Worm (Caenorhabditis elegans) whole organism, midembryonic: ENCODE measurements around the gene pgp-6.

Experiments used
- T22C8.4 ChIP-seq: fragments of 200-800 bp; sonication (Bioruptor generic); IDR thresholded peaks from 2 replicates; pipeline ENCODE4 v1.3.6; 2022; ENCODE audit warnings: missing genetic modification characterization, missing compliant biosample characterization
- cog-1 ChIP-seq: sonication (generic microtip); optimal IDR thresholded peaks from 2 replicates; lab custom pipeline; 2016; ENCODE audit warnings: missing genetic modification characterization, missing compliant biosample characterization
- flt-1 ChIP-seq: fragments of 200-800 bp; sonication (Bioruptor generic); IDR thresholded peaks from 2 replicates; pipeline ENCODE4 v1.3.6; 2022; ENCODE audit warnings: missing genetic modification characterization, missing compliant biosample characterization
- klf-2 ChIP-seq: fragments of 200-800 bp; sonication (Bioruptor generic); conservative IDR thresholded peaks from 2 replicates; pipeline ENCODE4 v1.3.6; 2022; ENCODE audit warnings: missing genetic modification reagents, missing genetic modification characterization, missing compliant biosample characterization
- med-1 ChIP-seq: sonication (generic microtip); optimal IDR thresholded peaks from 2 replicates; lab custom pipeline; 2017; ENCODE audit warnings: missing genetic modification characterization, mild to moderate bottlenecking, missing compliant biosample characterization, antibody characterized with exemption, missing genetic modification reagents; ENCODE audit not compliant: insufficient read depth
- ref-1 ChIP-seq: fragments of 200-800 bp; sonication (Bioruptor generic); conservative IDR thresholded peaks from 2 replicates; pipeline ENCODE4 v1.3.6; 2022; ENCODE audit warnings: missing genetic modification reagents, missing genetic modification characterization, missing compliant biosample characterization
- tab-1 ChIP-seq: fragments of 200-800 bp; sonication (Bioruptor generic); IDR thresholded peaks from 2 replicates; pipeline ENCODE4 v1.3.6; 2022; ENCODE audit warnings: missing genetic modification characterization, missing compliant biosample characterization
- ztf-23 ChIP-seq: fragments of 200-800 bp; sonication (Bioruptor generic); IDR thresholded peaks from 2 replicates; pipeline ENCODE4 v1.3.6; 2022; ENCODE audit warnings: missing genetic modification reagents, missing genetic modification characterization, missing compliant biosample characterization
- ztf-29 ChIP-seq: fragments of 200-800 bp; sonication (Bioruptor generic); IDR thresholded peaks from 2 replicates; pipeline ENCODE4 v1.3.6; 2022; ENCODE audit warnings: missing genetic modification reagents, missing genetic modification characterization, missing compliant biosample characterization

Gene pgp-6

ce11 chrX:10885872-10886271 is 8.6 kb upstream of the pgp-6 start, which contains the start of gene T21E8.5:
T21E8.5 (plus strand) TSS chrX:10886172.
- no peak for TF ChIP-seq T22C8.4 (GFP tag; lab: Robert Waterston, UW)

ce11 chrX:10883203-10883602 is 6.0 kb upstream of the pgp-6 start, which contains the start of gene T21E8.7:
T21E8.7 (plus strand) TSS chrX:10883503.
- TF ChIP-seq ztf-23 (GFP tag; lab: Robert Waterston, UW) = no peak
- TF ChIP-seq med-1 (GFP tag; lab: Kevin White, UChicago) = no peak
- TF ChIP-seq ztf-29 = no peak
- TF ChIP-seq flt-1 = no peak
- TF ChIP-seq T22C8.4 (GFP tag; lab: Robert Waterston, UW) = no peak
- TF ChIP-seq tab-1 (GFP tag; lab: Robert Waterston, UW) = no peak
- TF ChIP-seq cog-1 (tag; lab: Kevin White, UChicago) = no peak
- TF ChIP-seq klf-2 (GFP tag; lab: Robert Waterston, UW) = no peak
- no peak for TF ChIP-seq ref-1 (GFP tag; lab: Robert Waterston, UW)

- TF ChIP-seq ztf-29 (no peak), klf-2 (GFP tag; lab: Robert Waterston, UW) (no peak), ztf-23 (GFP tag; lab: Robert Waterston, UW) (no peak), tab-1 (GFP tag; lab: Robert Waterston, UW) (no peak), flt-1 (no peak), cog-1 (tag; lab: Kevin White, UChicago) (no peak), T22C8.4 (GFP tag; lab: Robert Waterston, UW) (no peak)
Measured at ce11 chrX:10881984-10882383, 4.8 kb upstream of the pgp-6 start, which contains the start of gene T21E8.6. T21E8.6 (plus strand) TSS chrX:10882284.

ce11 chrX:10880509-10880908 is 3.3 kb upstream of the pgp-6 start, which contains the start of gene T21E8.4:
T21E8.4 (plus strand) TSS chrX:10880809.
- no peak for TF ChIP-seq ztf-23 (GFP tag; lab: Robert Waterston, UW)
- no peak for TF ChIP-seq ztf-29
- TF ChIP-seq ref-1 (GFP tag; lab: Robert Waterston, UW) = no peak
- TF ChIP-seq cog-1 (tag; lab: Kevin White, UChicago) = no peak
- TF ChIP-seq klf-2 (GFP tag; lab: Robert Waterston, UW) = no peak
- no peak for TF ChIP-seq T22C8.4 (GFP tag; lab: Robert Waterston, UW)
- no peak for TF ChIP-seq med-1 (GFP tag; lab: Kevin White, UChicago)
- TF ChIP-seq flt-1 = no peak
- TF ChIP-seq tab-1 (GFP tag; lab: Robert Waterston, UW) = no peak

- TF ChIP-seq ztf-29 (no peak), ref-1 (GFP tag; lab: Robert Waterston, UW) (no peak), tab-1 (GFP tag; lab: Robert Waterston, UW) (no peak), cog-1 (tag; lab: Kevin White, UChicago) (no peak), T22C8.4 (GFP tag; lab: Robert Waterston, UW) (no peak), ztf-23 (GFP tag; lab: Robert Waterston, UW) (no peak)
Measured at ce11 chrX:10870137-10870536, 7.1 kb downstream of the pgp-6 start, which contains the start of gene pgp-7. pgp-7 (minus strand) TSS chrX:10870237.

DNA sequence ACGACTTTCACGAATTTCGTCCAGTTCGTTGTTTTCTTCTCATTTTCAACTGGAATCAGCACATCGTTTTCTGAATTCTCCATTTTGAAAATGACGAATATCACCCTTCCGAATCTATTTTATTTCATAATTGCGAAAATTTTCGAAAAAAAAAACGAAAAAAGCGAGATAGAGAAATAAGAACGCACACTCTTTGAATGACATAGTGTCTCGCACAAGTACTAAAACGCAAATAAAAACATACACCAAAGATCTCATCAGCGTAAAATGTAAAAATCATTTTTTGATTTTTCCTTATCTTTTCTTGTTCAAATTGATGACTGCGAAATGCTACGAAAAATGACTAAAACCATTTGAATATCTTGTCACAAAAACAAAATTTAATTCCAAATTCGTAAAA is 12.9 kb downstream of the pgp-6 start, which contains the start of gene pgp-8:
Gene pgp-8 (minus strand): TSS at position 101 of the 400 bp plus-strand sequence.
- TF ChIP-seq klf-2 (GFP tag; lab: Robert Waterston, UW) (no peak), med-1 (GFP tag; lab: Kevin White, UChicago) (no peak), ztf-23 (GFP tag; lab: Robert Waterston, UW) (no peak), ref-1 (GFP tag; lab: Robert Waterston, UW) (no peak), T22C8.4 (GFP tag; lab: Robert Waterston, UW) (no peak), flt-1 (no peak), tab-1 (GFP tag; lab: Robert Waterston, UW) (no peak), ztf-29 (no peak), cog-1 (tag; lab: Kevin White, UChicago) (no peak)

DNA sequence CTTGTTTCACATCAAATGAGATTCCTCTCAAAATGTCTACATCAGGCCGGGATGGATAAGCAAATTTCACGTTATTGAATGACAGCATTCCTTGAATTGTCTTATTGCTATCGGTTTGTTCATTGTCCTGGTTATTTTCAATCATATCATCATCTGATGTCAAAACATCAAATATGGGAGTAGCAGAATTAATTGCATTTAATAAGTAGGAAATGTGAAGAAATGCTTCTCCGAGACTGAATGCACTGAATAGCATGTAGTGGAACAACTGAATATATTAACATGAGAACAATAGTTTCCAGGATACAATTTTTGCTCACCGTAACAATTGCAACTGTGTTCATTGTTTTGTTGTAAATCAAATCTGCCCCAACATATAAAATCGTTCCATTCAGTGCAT is 14.6 kb downstream of the pgp-6 start:
- no peak for TF ChIP-seq T22C8.4 (GFP tag; lab: Robert Waterston, UW)
- no peak for TF ChIP-seq tab-1 (GFP tag; lab: Robert Waterston, UW)
- TF ChIP-seq med-1 (GFP tag; lab: Kevin White, UChicago) = no peak
- TF ChIP-seq flt-1 = no peak
- TF ChIP-seq cog-1 (tag; lab: Kevin White, UChicago) = no peak
- no peak for TF ChIP-seq ztf-29
- TF ChIP-seq ztf-23 (GFP tag; lab: Robert Waterston, UW) = no peak
- no peak for TF ChIP-seq klf-2 (GFP tag; lab: Robert Waterston, UW)
- no peak for TF ChIP-seq ref-1 (GFP tag; lab: Robert Waterston, UW)

- no peak for TF ChIP-seq T22C8.4 (GFP tag; lab: Robert Waterston, UW)
- TF ChIP-seq tab-1 (GFP tag; lab: Robert Waterston, UW) = no peak
Measured at ce11 chrX:10861673-10862072, 15.6 kb downstream of the pgp-6 start.

DNA sequence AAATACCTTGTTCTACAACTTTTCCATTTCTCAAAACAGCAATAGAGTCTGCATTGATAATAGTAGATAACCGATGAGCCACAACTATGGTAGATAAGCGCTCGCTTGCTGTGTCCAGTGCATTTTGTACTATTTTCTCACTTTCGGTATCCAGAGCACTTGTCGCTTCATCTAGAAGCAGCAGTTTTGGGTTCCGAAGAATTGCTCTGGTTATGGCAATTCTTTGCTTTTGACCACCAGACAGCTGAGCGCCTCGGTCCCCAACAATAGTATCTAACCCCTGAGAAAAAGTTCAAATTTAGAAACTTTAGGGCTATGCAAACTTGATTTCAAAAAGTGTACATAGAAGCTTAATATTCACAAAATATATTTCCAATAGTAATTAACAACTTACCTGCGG is 17.6 kb downstream of the pgp-6 start:
- TF ChIP-seq cog-1 (tag; lab: Kevin White, UChicago) (no peak), flt-1 (no peak), T22C8.4 (GFP tag; lab: Robert Waterston, UW) (no peak), klf-2 (GFP tag; lab: Robert Waterston, UW) (no peak), med-1 (GFP tag; lab: Kevin White, UChicago) (no peak), ztf-23 (GFP tag; lab: Robert Waterston, UW) (no peak), ref-1 (GFP tag; lab: Robert Waterston, UW) (no peak), tab-1 (GFP tag; lab: Robert Waterston, UW) (no peak), ztf-29 (no peak)

DNA sequence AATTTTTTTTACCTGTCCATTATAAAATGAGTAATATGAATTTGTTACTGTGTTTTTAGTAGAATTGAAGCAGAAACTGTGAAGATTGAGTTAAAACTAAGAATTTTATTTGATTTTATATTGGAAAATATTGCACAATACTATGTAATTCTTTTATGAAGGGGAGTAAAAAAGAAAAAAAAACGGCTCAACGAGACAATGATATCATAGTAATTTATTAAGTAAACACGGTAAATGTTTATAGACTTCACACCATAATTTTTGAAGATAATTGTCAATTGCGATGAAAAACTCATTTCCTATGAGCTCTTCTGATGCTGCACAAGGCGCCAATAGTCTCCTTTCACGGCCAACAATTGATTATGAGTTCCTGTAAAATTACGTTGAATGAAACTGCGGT is 18.0 kb downstream of the pgp-6 start, which contains the start of gene pgp-5:
Gene pgp-5 (minus strand): TSS at position 87 of the 400 bp plus-strand sequence.
- no peak for TF ChIP-seq ztf-29
- TF ChIP-seq T22C8.4 (GFP tag; lab: Robert Waterston, UW) = no peak
- no peak for TF ChIP-seq tab-1 (GFP tag; lab: Robert Waterston, UW)
- no peak for TF ChIP-seq med-1 (GFP tag; lab: Kevin White, UChicago)
- TF ChIP-seq flt-1 = no peak
- TF ChIP-seq ref-1 (GFP tag; lab: Robert Waterston, UW) = no peak
- TF ChIP-seq ztf-23 (GFP tag; lab: Robert Waterston, UW) = no peak
- TF ChIP-seq cog-1 (tag; lab: Kevin White, UChicago) = no peak
- TF ChIP-seq klf-2 (GFP tag; lab: Robert Waterston, UW) = no peak
